Worm (Caenorhabditis elegans) whole organism, L4 larva: ENCODE data around the gene mrck-1.
A peak's percentile ranks its signal among the peaks of the same experiment; 100 is the strongest.

Experiments
- Y5F2A.4 ChIP-seq: fragments of 200-800 bp; sonication (Bioruptor generic); optimal IDR thresholded peaks from 2 replicates; lab custom pipeline; 2018; ENCODE audit warnings: mild to moderate bottlenecking, missing genetic modification characterization, missing compliant biosample characterization
- ZK337.2 ChIP-seq: fragments of 200-800 bp; sonication (Bioruptor generic); IDR thresholded peaks from 2 replicates; pipeline ENCODE4 v1.3.6; 2022; ENCODE audit warnings: missing genetic modification reagents, missing genetic modification characterization, missing compliant biosample characterization
- lin-13 ChIP-seq: fragments of 150-350 bp; optimal IDR thresholded peaks from 2 replicates; lab custom pipeline; 2014; ENCODE audit warnings: missing biosample characterization, missing genetic modification reagents, missing genetic modification characterization
- lin-39 ChIP-seq: fragments of 150-350 bp; optimal IDR thresholded peaks from 2 replicates; lab custom pipeline; 2014; ENCODE audit warnings: missing biosample characterization, missing genetic modification reagents, missing genetic modification characterization
- nhr-11 ChIP-seq: fragments of 150-350 bp; optimal IDR thresholded peaks from 2 replicates; lab custom pipeline; 2014; ENCODE audit warnings: missing biosample characterization, missing genetic modification characterization
- nhr-48 ChIP-seq: sonication (generic microtip); optimal IDR thresholded peaks from 2 replicates; lab custom pipeline; 2016; ENCODE audit warnings: mild to moderate bottlenecking, missing genetic modification characterization, missing compliant biosample characterization
- pqm-1 ChIP-seq: sonication (generic microtip); optimal IDR thresholded peaks from 2 replicates; lab custom pipeline; 2017; ENCODE audit warnings: missing biosample characterization, missing genetic modification characterization
- snpc-4 ChIP-seq: fragments of 150-350 bp; optimal IDR thresholded peaks from 2 replicates; lab custom pipeline; 2014; ENCODE audit warnings: missing biosample characterization, missing genetic modification characterization
- unc-62 ChIP-seq, 3 experiments: fragments of 150-350 bp in 1 of 3; sonication (generic microtip); optimal IDR thresholded peaks in 2 of 3; peaks in 1 of 3; 1 replicate in 1 of 3; 2 replicates in 2 of 3; lab custom pipeline; 2014 to 2017; ENCODE audit warnings: missing biosample characterization in 3 of 3, missing genetic modification characterization in 3 of 3, missing genetic modification reagents in 3 of 3, missing genotype in 1 of 3
- zfp-3 ChIP-seq: fragments of 200-800 bp; sonication (Bioruptor generic); conservative IDR thresholded peaks from 2 replicates; pipeline ENCODE4 v1.3.6; 2022; ENCODE audit warnings: missing genetic modification reagents, missing genetic modification characterization, missing compliant biosample characterization
- zip-11 ChIP-seq: fragments of 200-800 bp; sonication (Bioruptor generic); IDR thresholded peaks from 2 replicates; pipeline ENCODE4 v1.3.6; 2022; ENCODE audit warnings: missing genetic modification characterization, missing compliant biosample characterization

- TF ChIP-seq unc-62 (GFP tag; optimal IDR thresholded peaks at IDR 0.05 in 1 of 2; lab: Kevin White, UChicago) (peak in 1 of 2 experiments; percentile 99), unc-62 (tag; optimal IDR thresholded peaks at IDR 0.05; lab: Kevin White, UChicago) (no peak), nhr-48 (tag; lab: Kevin White, UChicago) (no peak), pqm-1 (tag; lab: Kevin White, UChicago) (peak; percentile 35), zfp-3 (GFP tag; lab: Robert Waterston, UW) (no peak), ZK337.2 (no peak), Y5F2A.4 (GFP tag; lab: Kevin White, UChicago) (no peak), snpc-4 (tag; lab: Kevin White, UChicago) (no peak), nhr-11 (peak; percentile 23), zip-11 (GFP tag; lab: Robert Waterston, UW) (no peak), lin-39 (tag; lab: Kevin White, UChicago) (no peak), lin-13 (GFP tag; lab: Kevin White, UChicago) (no peak)
These were observed 44.3 kb downstream of the mrck-1 start for ce11 chrV:6222779-6223276.
